Fruit fly (Drosophila melanogaster): ENCODE measurements around the gene CG7231.

The CG7231 gene

DNA sequence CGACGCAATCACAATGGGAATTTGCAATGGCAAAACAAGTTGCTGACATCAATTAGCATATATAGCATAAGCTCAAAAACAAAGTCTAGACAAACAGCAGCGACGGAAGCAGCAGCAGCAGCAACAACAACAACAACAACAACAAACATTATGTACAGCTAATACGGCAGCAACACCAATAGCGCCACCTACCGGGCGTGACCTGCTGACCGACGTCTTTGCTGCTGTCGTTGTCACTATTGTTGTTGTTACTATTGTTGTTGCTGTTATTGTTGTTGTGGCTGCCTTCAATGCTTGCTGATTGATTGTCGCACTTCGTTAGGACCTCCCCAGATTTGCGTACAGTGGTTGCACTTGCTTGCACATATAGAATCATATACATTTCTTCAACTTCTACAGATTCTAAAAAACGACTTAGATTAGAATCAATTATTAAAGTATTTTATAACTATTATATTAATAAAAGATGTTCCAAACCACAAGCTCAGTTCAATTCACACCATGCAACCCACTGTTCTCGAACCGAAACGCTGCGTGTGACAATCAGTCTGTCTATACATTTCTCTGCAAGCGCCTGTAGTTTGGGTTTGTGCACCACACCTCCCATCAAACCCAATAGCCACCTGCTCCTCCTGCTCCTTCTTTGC lies 30.3 kb upstream of the CG7231 start (continued):
- TF ChIP-seq CG9139 (GFP tag; optimal IDR thresholded peaks at IDR 0.05) (no peak), dsx (GFP tag; optimal IDR thresholded peaks at IDR 0.05; ENCODE audit: poor library complexity, severe bottlenecking) (no peak), CG6808 (GFP tag; optimal IDR thresholded peaks at IDR 0.05) (no peak), net (GFP tag; optimal IDR thresholded peaks at IDR 0.05) (no peak), CG8119 (GFP tag; IDR thresholded peaks at IDR 0.05) (0 out of 3 replicates have a peak, but pooled peaks have one; percentile 16), Met (GFP tag; optimal IDR thresholded peaks at IDR 0.05) (peak; percentile 12), Lpt (GFP tag; optimal IDR thresholded peaks at IDR 0.05) (peak; percentile 12), achi (GFP tag; optimal IDR thresholded peaks at IDR 0.05) (no peak), cyc (GFP tag; optimal IDR thresholded peaks at IDR 0.05) (no peak), CG6792 (GFP tag; optimal IDR thresholded peaks at IDR 0.05) (no peak), CG7368 (GFP tag; optimal IDR thresholded peaks at IDR 0.05) (no peak), spab (GFP tag; optimal IDR thresholded peaks at IDR 0.05) (no peak), CG6276 (GFP tag; optimal IDR thresholded peaks at IDR 0.05) (peak; percentile 53), Blimp-1 (GFP tag; optimal IDR thresholded peaks at IDR 0.05) (no peak), Hr38 (GFP tag; optimal IDR thresholded peaks at IDR 0.05) (no peak), fd59A (GFP tag; optimal IDR thresholded peaks at IDR 0.05) (no peak), Smox (GFP tag; optimal IDR thresholded peaks at IDR 0.05) (no peak), salr (GFP tag; optimal IDR thresholded peaks at IDR 0.05) (no peak), CG15336 (GFP tag; IDR thresholded peaks at IDR 0.05) (peak; percentile 55; the same call in 1 of the 2 replicates), Eip75B (GFP tag; optimal IDR thresholded peaks at IDR 0.05) (no peak), Eip93F (GFP tag; optimal IDR thresholded peaks at IDR 0.05) (no peak), ss (GFP tag; optimal IDR thresholded peaks at IDR 0.05) (no peak), CG6163 (GFP tag; IDR thresholded peaks at IDR 0.05) (peak; percentile 82), lz (GFP tag; optimal IDR thresholded peaks at IDR 0.05) (no peak), fkh (GFP tag; optimal IDR thresholded peaks at IDR 0.05) (no peak)

DNA sequence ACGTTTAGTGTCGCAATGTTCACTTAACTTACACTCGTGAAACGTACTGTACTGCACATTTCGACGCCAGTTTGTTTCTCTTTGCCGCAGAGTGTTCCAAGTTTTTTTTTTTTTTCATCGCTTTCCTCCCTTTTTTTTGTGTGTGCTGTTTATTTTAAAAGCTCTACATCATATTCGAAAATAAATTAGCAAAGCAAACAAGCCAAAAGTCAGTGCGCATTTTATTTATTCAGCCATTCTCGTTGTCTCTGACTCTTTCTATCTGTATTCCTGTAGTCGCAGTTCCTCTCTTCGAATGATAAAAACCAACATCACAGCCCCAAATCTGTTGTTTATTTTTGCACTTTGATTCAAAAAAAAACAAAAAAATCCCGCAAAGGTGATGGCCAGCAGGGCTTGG lies 29.2 kb upstream of the CG7231 start:
- TF ChIP-seq Eip93F (GFP tag; optimal IDR thresholded peaks at IDR 0.05) (no peak), Smox (GFP tag; optimal IDR thresholded peaks at IDR 0.05) (peak; percentile 8), vri (GFP tag; optimal IDR thresholded peaks at IDR 0.05) (peak; percentile 22), esn (GFP tag; optimal IDR thresholded peaks at IDR 0.05) (no peak), CG3032 (tag; optimal IDR thresholded peaks at IDR 0.05) (no peak), salr (GFP tag; optimal IDR thresholded peaks at IDR 0.05) (no peak), CG8119 (GFP tag; IDR thresholded peaks at IDR 0.05) (no peak), Eip78C (GFP tag) (peak; percentile 26), fd85E (GFP tag; optimal IDR thresholded peaks at IDR 0.05) (no peak), Gug (GFP tag; IDR thresholded peaks at IDR 0.05) (no peak), Met (GFP tag; optimal IDR thresholded peaks at IDR 0.05) (no peak), Ets96B (tag; optimal IDR thresholded peaks at IDR 0.05) (no peak), CG16779 (tag; optimal IDR thresholded peaks at IDR 0.05) (no peak), Sox102F (GFP tag; optimal IDR thresholded peaks at IDR 0.05) (no peak), acj6 (GFP tag; optimal IDR thresholded peaks at IDR 0.05) (no peak), fkh (GFP tag; optimal IDR thresholded peaks at IDR 0.05) (peak; percentile 38)

DNA sequence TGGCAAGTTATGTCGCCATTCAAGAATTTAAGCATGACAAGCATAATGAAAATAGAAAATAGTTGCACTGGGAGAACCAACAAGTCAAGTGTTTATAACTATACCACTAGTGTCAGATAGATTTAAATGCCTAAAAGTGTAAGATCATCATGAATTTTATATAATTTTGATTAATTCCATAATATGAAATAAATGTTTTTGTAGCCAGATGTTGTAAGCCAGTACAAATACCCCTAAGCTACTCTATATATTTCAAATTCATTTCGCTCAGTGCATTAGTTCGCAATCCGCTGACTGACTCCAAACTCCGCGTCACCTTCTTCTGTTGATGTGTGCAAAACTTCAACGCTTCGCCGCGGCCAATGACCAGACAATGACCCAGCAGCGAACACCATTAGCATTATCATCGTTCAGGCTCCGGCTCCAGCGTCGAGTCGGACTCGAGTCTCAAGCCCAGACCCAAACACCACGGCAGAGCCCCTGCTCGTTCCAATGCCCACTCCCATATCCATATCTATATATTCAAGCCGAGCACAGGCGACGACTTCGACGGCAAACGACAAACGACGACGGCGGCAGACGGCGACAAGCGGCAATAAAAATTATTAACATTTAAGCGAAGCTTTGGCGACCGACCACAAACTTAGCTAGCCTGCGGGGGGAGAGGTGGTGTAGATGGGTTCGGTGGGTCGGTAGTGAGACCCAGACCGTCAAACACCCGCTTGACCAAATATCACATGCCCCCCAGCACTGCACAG lies 27.3 kb upstream of the CG7231 start:
- TF ChIP-seq Gug (GFP tag; IDR thresholded peaks at IDR 0.05) = peak; percentile 52; the same call in 1 of the 2 replicates
- TF ChIP-seq CG8119 (GFP tag; IDR thresholded peaks at IDR 0.05) = peak; percentile 60
- TF ChIP-seq achi (GFP tag; optimal IDR thresholded peaks at IDR 0.05) = peak; percentile 27
- TF ChIP-seq CG3032 (tag; optimal IDR thresholded peaks at IDR 0.05) = no peak
- TF ChIP-seq Sox15 (GFP tag; optimal IDR thresholded peaks at IDR 0.05) = no peak
- peak; percentile 34 for TF ChIP-seq OdsH (GFP tag; optimal IDR thresholded peaks at IDR 0.05)
- TF ChIP-seq Sox14 (GFP tag; optimal IDR thresholded peaks at IDR 0.05) = peak; percentile 26
- TF ChIP-seq CG6163 (GFP tag; IDR thresholded peaks at IDR 0.05) = peak; percentile 44; the same call in 2 of the 3 replicates
- peak; percentile 48 for TF ChIP-seq CG10631 (GFP tag; optimal IDR thresholded peaks at IDR 0.05)
- peak; percentile 6 for TF ChIP-seq esn (GFP tag; optimal IDR thresholded peaks at IDR 0.05)
- no peak for TF ChIP-seq CG31627 (GFP tag; optimal IDR thresholded peaks at IDR 0.05)
- TF ChIP-seq CG6276 (GFP tag; optimal IDR thresholded peaks at IDR 0.05) = peak; percentile 42
- no peak for TF ChIP-seq lz (GFP tag; optimal IDR thresholded peaks at IDR 0.05)
- no peak for TF ChIP-seq Eip93F (GFP tag; optimal IDR thresholded peaks at IDR 0.05)
- TF ChIP-seq CG32006 (GFP tag; optimal IDR thresholded peaks at IDR 0.05) = peak; percentile 76
- peak; percentile 18 for TF ChIP-seq Eip75B (GFP tag; optimal IDR thresholded peaks at IDR 0.05)
- peak; percentile 72 for TF ChIP-seq eg (GFP tag; IDR thresholded peaks at IDR 0.05)
- no peak for TF ChIP-seq dac (GFP tag; optimal IDR thresholded peaks at IDR 0.05)
- peak; percentile 8 for TF ChIP-seq net (GFP tag; optimal IDR thresholded peaks at IDR 0.05)
- TF ChIP-seq cyc (GFP tag; optimal IDR thresholded peaks at IDR 0.05) = no peak
- no peak for TF ChIP-seq CG6854 (GFP tag; optimal IDR thresholded peaks at IDR 0.05)
- peak; percentile 73 for TF ChIP-seq Eip78C (GFP tag)
